Worm (Caenorhabditis elegans): ENCODE results near the gene gfi-3.

gfi-3 gene

DNA sequence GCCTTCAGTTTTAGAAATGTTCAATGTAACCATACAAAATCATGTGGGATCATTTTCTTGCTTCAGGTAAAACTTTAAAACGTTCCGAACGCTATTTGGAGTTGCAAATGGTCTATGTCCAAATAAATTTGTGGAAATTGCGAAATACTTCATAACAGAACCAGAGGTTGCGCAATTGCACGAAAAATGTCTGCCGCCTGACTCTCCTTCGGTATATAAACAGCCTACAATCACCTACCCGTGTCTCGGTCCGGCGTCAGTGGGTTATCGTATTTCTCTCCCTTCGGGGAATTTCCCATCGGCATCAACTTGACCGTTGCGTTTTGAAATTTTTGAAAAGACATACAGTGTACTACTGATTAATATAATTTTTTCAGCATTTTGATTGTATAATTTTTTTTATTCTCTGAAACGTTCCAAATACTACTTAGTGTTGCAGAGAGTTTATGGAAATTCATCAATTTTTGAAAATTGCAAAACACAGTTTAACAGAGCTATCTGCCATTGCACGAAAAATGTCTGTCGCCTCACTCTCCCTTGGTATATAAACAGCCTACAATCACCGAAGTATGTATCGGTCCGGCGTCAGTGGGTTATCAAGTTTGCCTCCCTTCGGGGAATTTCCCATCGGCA lies 3.6 kb upstream of the gfi-3 start (continued):
- TF ChIP-seq Y5F2A.4 (GFP tag; optimal IDR thresholded peaks at IDR 0.05) (peak; percentile 38), mxl-3 (GFP tag; optimal IDR thresholded peaks at IDR 0.05) (peak; percentile 36), lir-3 (tag; optimal IDR thresholded peaks at IDR 0.05) (peak; percentile 28), Y105C5A.15 (GFP tag; IDR thresholded peaks at IDR 0.05) (0 out of 2 replicates have a peak, but pooled peaks have one; percentile 36), R02D3.7 (tag; optimal IDR thresholded peaks at IDR 0.05) (no peak), ZK337.2 (GFP tag; IDR thresholded peaks at IDR 0.05) (peak; percentile 49; the same call in 1 of the 2 replicates), hlh-30 (tag; optimal IDR thresholded peaks at IDR 0.05; ENCODE audit: insufficient read depth) (peak; percentile 61), F37D6.2 (tag; optimal IDR thresholded peaks at IDR 0.05) (no peak), D1046.2 (GFP tag; IDR thresholded peaks at IDR 0.05) (no peak), lin-15B (tag; optimal IDR thresholded peaks at IDR 0.05) (no peak), hlh-11 (tag; optimal IDR thresholded peaks at IDR 0.05) (no peak), zfp-2 (tag; optimal IDR thresholded peaks at IDR 0.05) (no peak), tag-97 (GFP tag; IDR thresholded peaks at IDR 0.05) (0 out of 2 replicates have a peak, but pooled peaks have one; percentile 47), spr-1 (tag; optimal IDR thresholded peaks at IDR 0.05) (peak; percentile 41), snpc-4 (tag; optimal IDR thresholded peaks at IDR 0.05) (peak; percentile 93), ceh-32 (tag; optimal IDR thresholded peaks at IDR 0.05; ENCODE audit: poor library complexity) (no peak), nhr-111 (GFP tag; optimal IDR thresholded peaks at IDR 0.05) (peak; percentile 63)

DNA sequence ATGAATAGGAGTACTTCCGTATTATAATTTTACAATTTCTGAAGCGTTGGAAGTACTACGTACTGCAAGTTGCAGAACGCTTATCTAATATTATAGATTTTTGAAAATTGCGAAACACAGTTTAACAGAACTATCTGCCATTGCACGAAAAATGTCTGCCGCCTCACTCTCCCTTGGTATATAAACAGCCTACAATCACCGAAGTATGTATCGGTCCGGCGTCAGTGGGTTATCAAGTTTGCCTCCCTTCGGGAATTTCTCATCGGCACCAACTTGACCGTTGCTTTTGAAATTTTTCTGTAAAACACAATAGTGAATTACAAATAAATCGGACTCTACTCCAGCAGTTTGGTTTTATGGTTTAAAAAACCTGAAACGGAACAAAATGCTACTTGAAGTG lies 3.0 kb upstream of the gfi-3 start:
- peak; percentile 26; the same call in 1 of the 2 replicates for TF ChIP-seq tra-1 (GFP tag; IDR thresholded peaks at IDR 0.05)
- no peak for TF ChIP-seq lin-39 (tag; optimal IDR thresholded peaks at IDR 0.05)
- peak; percentile 68; the same call in 1 of the 2 replicates for TF ChIP-seq dmd-8 (GFP tag; IDR thresholded peaks at IDR 0.05)
- no peak for TF ChIP-seq lin-15B (tag; optimal IDR thresholded peaks at IDR 0.05)
- no peak for TF ChIP-seq madf-9 (GFP tag; conservative IDR thresholded peaks at IDR 0.05)
- TF ChIP-seq Y105C5A.15 (GFP tag; IDR thresholded peaks at IDR 0.05) = peak; percentile 79; the same call in 1 of the 2 replicates
- TF ChIP-seq ceh-44 (GFP tag; IDR thresholded peaks at IDR 0.05) = 0 out of 2 replicates have a peak, but pooled peaks have one; percentile 20
- TF ChIP-seq Y75B8A.6 (GFP tag; IDR thresholded peaks at IDR 0.05) = no peak
- no peak for TF ChIP-seq unc-130 (GFP tag; optimal IDR thresholded peaks at IDR 0.05)
- peak; percentile 14 for TF ChIP-seq nhr-102 (tag; optimal IDR thresholded peaks at IDR 0.05)
- no peak for TF ChIP-seq php-3 (GFP tag; IDR thresholded peaks at IDR 0.05)
- TF ChIP-seq attf-4 (tag; optimal IDR thresholded peaks at IDR 0.05) = no peak
- TF ChIP-seq lim-7 (GFP tag; IDR thresholded peaks at IDR 0.05) = peak; percentile 63; the same call in 1 of the 2 replicates
- TF ChIP-seq mdt-29 (GFP tag; IDR thresholded peaks at IDR 0.05) = peak; percentile 57; the same call in 1 of the 2 replicates
- no peak for TF ChIP-seq nhr-76 (tag; optimal IDR thresholded peaks at IDR 0.05)
- no peak for TF ChIP-seq duxl-1 (tag; optimal IDR thresholded peaks at IDR 0.05; ENCODE audit: poor library complexity)
- TF ChIP-seq hmg-1.1 (GFP tag; IDR thresholded peaks at IDR 0.05) = peak; percentile 47; the same call in 1 of the 2 replicates
- TF ChIP-seq mep-1 (tag; optimal IDR thresholded peaks at IDR 0.05) = no peak
- TF ChIP-seq aha-1 (tag) = no peak
- peak; percentile 46; the same call in 1 of the 2 replicates for TF ChIP-seq daf-8 (GFP tag; IDR thresholded peaks at IDR 0.05)
- TF ChIP-seq dmd-6 (GFP tag; IDR thresholded peaks at IDR 0.05) = peak; percentile 30
- TF ChIP-seq snpc-4 (tag; optimal IDR thresholded peaks at IDR 0.05) = peak; percentile 76
- 0 out of 2 replicates have a peak, but pooled peaks have one; percentile 44 for TF ChIP-seq egl-43 (GFP tag; IDR thresholded peaks at IDR 0.05)
- peak; percentile 27 for TF ChIP-seq dve-1 (tag; optimal IDR thresholded peaks at IDR 0.05; ENCODE audit: insufficient read depth)
- no peak for TF ChIP-seq lin-1 (GFP tag; IDR thresholded peaks at IDR 0.05)
- TF ChIP-seq daf-16 (GFP tag; optimal IDR thresholded peaks at IDR 0.05) = no peak
- TF ChIP-seq daf-16 (tag; optimal IDR thresholded peaks at IDR 0.05) = peak; percentile 30
- TF ChIP-seq jun-1 (tag; optimal IDR thresholded peaks at IDR 0.05) = no peak

Data from whole organism, L4 larva.